Worm (Caenorhabditis elegans) whole organism, L1 larva: ENCODE results near the gene H03E18.2.
"Not testable (repeated sequence)": the region's sequence is repeated elsewhere in the genome, so short reads cannot be mapped to it uniquely, and the experiment has no call there.

Experiments
- ama-1 ChIP-seq: fragments of 150-350 bp; optimal IDR thresholded peaks from 2 replicates; lab custom pipeline; 2014
- dpl-1 ChIP-seq, 3 experiments: fragments of 150-350 bp in 2 of 3; sonication (generic microtip) in 1 of 3; optimal IDR thresholded peaks; 2 replicates each; lab custom pipeline; 2014 to 2017; ENCODE audit warnings: missing biosample characterization in 3 of 3, missing genetic modification characterization in 3 of 3, missing genetic modification reagents in 3 of 3
- egl-27 ChIP-seq, 2 experiments: fragments of 150-350 bp in 1 of 2; sonication (generic microtip); optimal IDR thresholded peaks; 3 replicates each; lab custom pipeline; 2017 to 2018; ENCODE audit warnings: missing biosample characterization in 2 of 2, missing genetic modification characterization in 2 of 2, missing genetic modification reagents in 2 of 2
- elt-3 ChIP-seq, 6 experiments: fragments of 150-350 bp in 1 of 6; sonication (generic microtip); optimal IDR thresholded peaks; 2 replicates each; lab custom pipeline; 2017 to 2018; ENCODE audit warnings: missing biosample characterization in 6 of 6, missing genetic modification characterization in 6 of 6, inconsistent platforms in 1 of 6
- lin-39 ChIP-seq: fragments of 150-350 bp; optimal IDR thresholded peaks from 2 replicates; lab custom pipeline; 2014; ENCODE audit warnings: missing biosample characterization, missing genetic modification reagents, missing genetic modification characterization
- mep-1 ChIP-seq: fragments of 150-350 bp; optimal IDR thresholded peaks from 2 replicates; lab custom pipeline; 2014; ENCODE audit warnings: missing biosample characterization, missing genetic modification characterization
- nhr-12 ChIP-seq: sonication (generic microtip); optimal IDR thresholded peaks from 2 replicates; lab custom pipeline; 2017; ENCODE audit warnings: missing biosample characterization, missing genetic modification characterization

DNA sequence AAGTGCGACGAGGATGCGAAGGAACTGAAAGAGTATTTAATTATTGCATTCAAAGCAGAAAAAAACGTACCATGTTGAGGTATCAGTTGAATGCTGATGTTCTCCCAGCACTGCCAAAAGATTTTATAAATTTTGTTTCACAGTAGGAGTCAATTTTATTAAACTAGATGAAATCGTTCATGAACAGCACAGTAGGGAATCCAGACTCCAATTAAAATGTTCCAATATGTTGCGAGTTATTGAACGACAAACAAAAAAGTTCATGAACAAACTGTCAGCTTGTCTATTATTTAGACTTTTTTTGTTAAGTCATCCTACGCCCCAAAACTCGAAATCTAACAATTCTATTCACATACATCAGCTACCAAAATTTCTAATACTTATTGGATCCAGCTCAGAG is 14.7 kb upstream of the H03E18.2 start, which contains the start of gene nspc-1:
- not testable (repeated sequence) for TF ChIP-seq ama-1; egl-27 (tag; optimal IDR thresholded peaks at IDR 0.05; lab: Kevin White, UChicago); mep-1 (tag; lab: Kevin White, UChicago); lin-39 (tag; lab: Kevin White, UChicago); dpl-1 (GFP tag; optimal IDR thresholded peaks at IDR 0.05; lab: Kevin White, UChicago); nhr-12 (tag; lab: Kevin White, UChicago); elt-3 (tag; optimal IDR thresholded peaks at IDR 0.05; lab: Kevin White, UChicago)
